Worm (Caenorhabditis elegans) whole organism, midembryonic: ENCODE measurements around the gene Y49F6B.19.

Experiments used
- T22C8.4 ChIP-seq: fragments of 200-800 bp; sonication (Bioruptor generic); IDR thresholded peaks from 2 replicates; pipeline ENCODE4 v1.3.6; 2022; ENCODE audit warnings: missing genetic modification characterization, missing compliant biosample characterization
- cog-1 ChIP-seq: sonication (generic microtip); optimal IDR thresholded peaks from 2 replicates; lab custom pipeline; 2016; ENCODE audit warnings: missing genetic modification characterization, missing compliant biosample characterization
- flt-1 ChIP-seq: fragments of 200-800 bp; sonication (Bioruptor generic); IDR thresholded peaks from 2 replicates; pipeline ENCODE4 v1.3.6; 2022; ENCODE audit warnings: missing genetic modification characterization, missing compliant biosample characterization
- klf-2 ChIP-seq: fragments of 200-800 bp; sonication (Bioruptor generic); conservative IDR thresholded peaks from 2 replicates; pipeline ENCODE4 v1.3.6; 2022; ENCODE audit warnings: missing genetic modification reagents, missing genetic modification characterization, missing compliant biosample characterization
- med-1 ChIP-seq: sonication (generic microtip); optimal IDR thresholded peaks from 2 replicates; lab custom pipeline; 2017; ENCODE audit warnings: missing genetic modification characterization, mild to moderate bottlenecking, missing compliant biosample characterization, antibody characterized with exemption, missing genetic modification reagents; ENCODE audit not compliant: insufficient read depth
- ref-1 ChIP-seq: fragments of 200-800 bp; sonication (Bioruptor generic); conservative IDR thresholded peaks from 2 replicates; pipeline ENCODE4 v1.3.6; 2022; ENCODE audit warnings: missing genetic modification reagents, missing genetic modification characterization, missing compliant biosample characterization
- tab-1 ChIP-seq: fragments of 200-800 bp; sonication (Bioruptor generic); IDR thresholded peaks from 2 replicates; pipeline ENCODE4 v1.3.6; 2022; ENCODE audit warnings: missing genetic modification characterization, missing compliant biosample characterization
- ztf-23 ChIP-seq: fragments of 200-800 bp; sonication (Bioruptor generic); IDR thresholded peaks from 2 replicates; pipeline ENCODE4 v1.3.6; 2022; ENCODE audit warnings: missing genetic modification reagents, missing genetic modification characterization, missing compliant biosample characterization
- ztf-29 ChIP-seq: fragments of 200-800 bp; sonication (Bioruptor generic); IDR thresholded peaks from 2 replicates; pipeline ENCODE4 v1.3.6; 2022; ENCODE audit warnings: missing genetic modification reagents, missing genetic modification characterization, missing compliant biosample characterization

The Y49F6B.19 gene

DNA sequence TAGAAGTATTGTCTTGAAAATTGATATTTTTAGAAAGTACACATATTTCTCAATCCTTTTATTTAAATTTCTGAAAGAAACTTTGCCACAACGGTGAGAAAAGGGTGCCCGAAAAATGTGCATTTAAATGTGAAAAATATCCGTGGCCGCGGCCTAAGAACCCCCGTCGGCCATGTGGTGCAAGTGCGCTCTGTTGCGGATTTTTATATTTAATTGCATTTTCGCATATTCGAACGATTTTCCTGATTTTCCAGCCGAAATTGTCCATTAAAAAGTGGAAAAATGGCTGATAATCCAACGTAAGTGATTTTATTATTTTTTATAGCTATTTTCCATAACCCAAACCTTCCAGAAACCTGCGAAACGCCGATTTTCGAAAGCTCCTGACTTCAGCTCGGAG lies 29.9 kb downstream of the Y49F6B.19 start, which contains the start of gene smu-2:
Gene smu-2, plus strand, starts transcription at position 178 of the 400 bp plus-strand sequence.
- TF ChIP-seq cog-1 (peak; percentile 39), klf-2 (GFP tag; lab: Robert Waterston, UW) (0 out of 2 replicates have a peak, but pooled peaks have one; percentile 45), ref-1 (GFP tag; lab: Robert Waterston, UW) (no peak), ztf-29 (GFP tag; lab: Robert Waterston, UW) (no peak), ztf-23 (GFP tag; lab: Robert Waterston, UW) (peak; percentile 74), med-1 (GFP tag; lab: Kevin White, UChicago) (no peak), flt-1 (GFP tag; lab: Robert Waterston, UW) (peak; percentile 67; the same call in 1 of the 2 replicates), tab-1 (GFP tag; lab: Robert Waterston, UW) (no peak)

DNA sequence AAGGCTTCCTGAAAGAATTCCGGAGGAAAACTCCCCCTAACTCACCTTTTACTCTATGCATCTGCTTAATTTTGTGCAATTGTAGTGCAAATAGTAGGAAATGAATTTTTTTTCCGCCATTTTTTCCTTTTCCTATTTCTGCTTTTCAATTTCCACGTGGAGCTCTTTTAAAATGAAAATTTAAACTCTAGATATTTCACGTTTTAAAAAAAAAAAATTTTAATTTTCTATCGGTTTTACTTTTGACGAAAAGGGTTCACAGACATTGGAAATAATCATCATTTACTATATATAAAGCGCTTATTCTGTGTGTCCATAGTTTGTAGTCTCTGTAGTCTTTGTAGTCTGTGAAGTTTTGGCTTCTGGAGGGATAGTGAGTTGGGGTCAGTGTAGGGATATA lies 30.6 kb downstream of the Y49F6B.19 start, which contains the start of gene Y49F6B.8:
Gene Y49F6B.8, minus strand, starts transcription at position 101 of the 400 bp plus-strand sequence.
- TF ChIP-seq ref-1 (GFP tag; lab: Robert Waterston, UW) = no peak
- TF ChIP-seq klf-2 (GFP tag; lab: Robert Waterston, UW) = no peak
- no peak for TF ChIP-seq ztf-23 (GFP tag; lab: Robert Waterston, UW)
- no peak for TF ChIP-seq tab-1 (GFP tag; lab: Robert Waterston, UW)
- TF ChIP-seq cog-1 = no peak
- TF ChIP-seq T22C8.4 = no peak
- TF ChIP-seq med-1 (GFP tag; lab: Kevin White, UChicago) = no peak
- no peak for TF ChIP-seq flt-1 (GFP tag; lab: Robert Waterston, UW)
- no peak for TF ChIP-seq ztf-29 (GFP tag; lab: Robert Waterston, UW)

DNA sequence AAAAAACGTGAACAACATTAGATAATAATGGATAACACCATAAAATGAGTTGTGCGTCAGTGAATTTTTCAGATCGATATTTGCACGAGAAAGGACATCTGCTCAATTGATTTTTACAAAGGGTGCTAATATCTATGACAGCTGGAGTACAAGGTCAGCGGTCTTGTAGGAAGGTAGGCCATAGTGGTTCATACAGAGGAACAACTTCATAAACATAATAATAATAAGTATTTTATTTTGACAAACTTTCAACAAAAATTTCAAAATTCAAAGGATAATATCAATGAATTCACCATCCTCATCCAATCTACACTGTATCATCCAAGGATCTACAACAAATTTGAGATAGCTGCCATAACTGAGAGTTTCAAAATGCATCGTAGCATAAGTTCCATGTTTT lies 35.0 kb downstream of the Y49F6B.19 start, which contains the start of gene fbxb-104:
Gene fbxb-104, minus strand, starts transcription at position 101 of the 400 bp plus-strand sequence.
- TF ChIP-seq flt-1 (GFP tag; lab: Robert Waterston, UW) = no peak
- TF ChIP-seq ztf-29 (GFP tag; lab: Robert Waterston, UW) = no peak
- TF ChIP-seq med-1 (GFP tag; lab: Kevin White, UChicago) = no peak
- no peak for TF ChIP-seq ref-1 (GFP tag; lab: Robert Waterston, UW)
- TF ChIP-seq tab-1 (GFP tag; lab: Robert Waterston, UW) = no peak

DNA sequence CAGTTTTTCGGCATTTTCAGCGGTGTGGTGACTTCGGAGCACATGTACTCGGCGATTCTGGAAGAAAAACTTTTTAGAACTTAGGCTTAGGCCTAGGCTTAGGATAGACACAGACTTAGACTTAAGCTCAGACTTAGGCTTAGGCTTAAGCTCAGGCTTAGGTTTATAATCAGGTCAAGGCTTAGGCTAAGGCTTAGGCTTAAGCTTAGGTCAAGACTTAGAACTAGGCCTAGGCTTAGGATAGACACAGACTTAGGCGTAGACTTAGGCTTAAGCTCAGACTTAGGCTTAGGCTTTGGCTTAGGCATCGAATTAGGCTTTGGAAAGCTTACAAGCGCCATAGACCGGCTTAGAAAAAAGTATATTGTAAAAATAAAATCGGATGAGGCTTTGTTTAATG lies 35.6 kb downstream of the Y49F6B.19 start:
- TF ChIP-seq ztf-29 (GFP tag; lab: Robert Waterston, UW) (0 out of 2 replicates have a peak, but pooled peaks have one; percentile 13), med-1 (GFP tag; lab: Kevin White, UChicago) (no peak), ztf-23 (GFP tag; lab: Robert Waterston, UW) (no peak), cog-1 (no peak)

DNA sequence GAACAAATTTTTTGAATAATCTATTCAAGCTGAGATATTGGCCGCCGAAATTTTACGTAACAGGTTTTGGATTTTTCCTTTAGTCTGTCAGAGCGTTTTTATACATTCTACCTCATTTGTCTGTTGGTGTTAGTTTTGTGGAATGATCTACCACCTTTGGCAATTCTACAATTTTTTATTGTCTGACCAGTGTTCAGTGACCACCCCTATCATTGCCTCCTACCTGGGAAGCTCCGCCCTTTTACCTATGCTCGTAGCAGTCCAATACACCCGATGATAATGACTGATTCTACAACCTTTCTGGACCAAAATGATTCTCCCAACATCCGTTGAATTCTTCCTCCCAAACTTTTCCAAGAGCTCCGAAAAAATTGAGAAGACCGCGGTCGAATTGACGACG lies 38.4 kb downstream of the Y49F6B.19 start, which contains the start of gene sdz-32:
Gene sdz-32, plus strand, starts transcription at position 301 of the 400 bp plus-strand sequence.
- TF ChIP-seq tab-1 (GFP tag; lab: Robert Waterston, UW) (no peak), ztf-23 (GFP tag; lab: Robert Waterston, UW) (no peak), klf-2 (GFP tag; lab: Robert Waterston, UW) (no peak), flt-1 (GFP tag; lab: Robert Waterston, UW) (no peak), ref-1 (GFP tag; lab: Robert Waterston, UW) (no peak), ztf-29 (GFP tag; lab: Robert Waterston, UW) (no peak)

DNA sequence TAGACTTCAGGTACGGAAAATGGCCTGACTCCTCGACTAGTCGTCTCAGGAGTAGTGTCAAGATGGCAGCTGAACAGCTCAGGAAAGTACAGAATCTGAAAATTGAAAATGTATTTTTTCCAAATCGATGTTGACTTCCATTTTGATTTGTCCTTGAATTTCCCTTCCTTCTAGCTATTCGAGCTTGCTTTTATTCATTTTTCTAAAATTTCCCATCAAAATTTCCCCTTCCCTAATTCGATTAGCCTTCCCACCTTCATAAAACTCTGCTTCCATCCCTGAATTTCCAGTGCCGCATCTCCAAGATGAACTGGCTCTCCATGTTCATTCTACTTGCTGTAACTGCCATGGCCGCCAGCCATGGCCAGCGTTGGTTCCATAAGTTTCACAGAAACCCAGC lies 39.3 kb downstream of the Y49F6B.19 start, which contains the start of gene Y49F6B.6:
Gene Y49F6B.6, plus strand, starts transcription at position 301 of the 400 bp plus-strand sequence.
- TF ChIP-seq T22C8.4 = no peak
- no peak for TF ChIP-seq ref-1 (GFP tag; lab: Robert Waterston, UW)
- TF ChIP-seq tab-1 (GFP tag; lab: Robert Waterston, UW) = no peak
- no peak for TF ChIP-seq ztf-29 (GFP tag; lab: Robert Waterston, UW)
- TF ChIP-seq flt-1 (GFP tag; lab: Robert Waterston, UW) = no peak
- TF ChIP-seq ztf-23 (GFP tag; lab: Robert Waterston, UW) = no peak
- TF ChIP-seq klf-2 (GFP tag; lab: Robert Waterston, UW) = no peak
- no peak for TF ChIP-seq med-1 (GFP tag; lab: Kevin White, UChicago)
- no peak for TF ChIP-seq cog-1

DNA sequence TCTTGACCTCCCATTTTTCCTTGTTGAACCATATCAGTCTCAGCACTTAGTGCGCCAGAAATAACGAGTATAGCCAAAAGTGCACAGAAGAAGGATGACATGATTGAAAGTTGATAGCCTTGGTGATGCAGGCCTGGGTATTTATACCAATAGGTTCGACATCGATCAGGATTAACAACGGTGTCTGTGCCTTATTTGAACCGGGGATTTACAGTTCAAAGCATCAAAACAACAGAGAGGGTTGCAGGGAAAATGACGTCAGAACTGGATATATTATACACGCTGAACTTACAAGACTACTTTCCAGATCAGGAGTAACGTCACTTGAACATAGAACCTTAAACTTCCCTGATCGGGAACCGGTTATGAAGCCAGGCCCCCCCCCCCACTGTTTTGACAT lies 39.8 kb downstream of the Y49F6B.19 start, which contains the start of gene Y49F6B.12:
Gene Y49F6B.12, minus strand, starts transcription at position 101 of the 400 bp plus-strand sequence.
- TF ChIP-seq T22C8.4 (no peak), klf-2 (GFP tag; lab: Robert Waterston, UW) (no peak), tab-1 (GFP tag; lab: Robert Waterston, UW) (no peak), ztf-29 (GFP tag; lab: Robert Waterston, UW) (no peak), flt-1 (GFP tag; lab: Robert Waterston, UW) (no peak)

DNA sequence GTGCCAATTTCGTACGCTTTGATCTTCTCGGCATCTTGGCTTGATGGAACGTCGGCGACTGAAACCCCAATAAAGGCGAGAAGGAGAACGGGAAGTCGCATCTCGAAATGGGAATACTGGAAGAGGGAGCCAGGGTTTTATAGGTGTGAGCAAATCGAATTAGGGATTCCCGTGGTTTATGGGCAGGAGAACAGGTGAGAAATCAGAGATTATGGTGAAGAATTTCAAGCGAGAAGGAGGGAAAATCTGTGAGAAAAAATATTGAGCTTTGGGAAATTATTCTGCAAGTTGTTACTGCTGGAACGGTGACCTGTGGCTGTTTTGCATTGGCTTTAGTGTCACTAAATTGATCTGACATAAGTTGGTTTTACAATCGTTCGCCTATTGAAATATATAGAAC lies 40.5 kb downstream of the Y49F6B.19 start, which contains the start of gene Y49F6B.13:
Gene Y49F6B.13, minus strand, starts transcription at position 101 of the 400 bp plus-strand sequence.
- TF ChIP-seq klf-2 (GFP tag; lab: Robert Waterston, UW) = no peak
- no peak for TF ChIP-seq ztf-29 (GFP tag; lab: Robert Waterston, UW)
- TF ChIP-seq T22C8.4 = no peak
- TF ChIP-seq tab-1 (GFP tag; lab: Robert Waterston, UW) = no peak
- no peak for TF ChIP-seq ref-1 (GFP tag; lab: Robert Waterston, UW)
- TF ChIP-seq med-1 (GFP tag; lab: Kevin White, UChicago) = no peak

DNA sequence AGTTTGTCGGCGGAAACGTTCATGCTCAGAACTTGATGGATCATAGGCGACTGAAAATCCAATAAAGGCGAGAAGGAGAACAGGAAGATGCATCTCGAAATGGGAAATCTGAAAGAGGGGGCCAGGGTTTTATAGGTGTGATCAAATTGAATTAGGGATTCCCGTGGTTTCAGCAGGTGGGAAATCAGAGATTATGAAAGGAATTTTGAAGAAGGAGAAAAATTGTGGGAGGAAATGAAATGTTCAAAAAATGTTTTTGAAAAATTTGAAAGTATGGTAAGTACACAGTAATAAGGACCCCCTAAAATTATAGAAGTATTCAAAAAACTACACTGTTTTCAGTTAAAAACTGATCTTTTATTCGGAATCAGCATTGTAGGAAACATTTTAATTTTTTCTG lies 41.6 kb downstream of the Y49F6B.19 start, which contains the start of gene Y49F6B.20:
Gene Y49F6B.20, minus strand, starts transcription at position 101 of the 400 bp plus-strand sequence.
- TF ChIP-seq ref-1 (GFP tag; lab: Robert Waterston, UW) = no peak
- no peak for TF ChIP-seq tab-1 (GFP tag; lab: Robert Waterston, UW)
- TF ChIP-seq T22C8.4 = no peak
- no peak for TF ChIP-seq flt-1 (GFP tag; lab: Robert Waterston, UW)
- no peak for TF ChIP-seq ztf-29 (GFP tag; lab: Robert Waterston, UW)
- no peak for TF ChIP-seq klf-2 (GFP tag; lab: Robert Waterston, UW)
- no peak for TF ChIP-seq med-1 (GFP tag; lab: Kevin White, UChicago)
- TF ChIP-seq cog-1 = no peak
- TF ChIP-seq ztf-23 (GFP tag; lab: Robert Waterston, UW) = no peak
